Worm (Caenorhabditis elegans): Measurements from ENCODE around the gene T13C5.9.

The T13C5.9 gene

ce11 chrX:6167376-6167775, 22.7 kb upstream of the T13C5.9 start:
- TF ChIP-seq fos-1 (tag; optimal IDR thresholded peaks at IDR 0.05) (no peak), crh-2 (tag; optimal IDR thresholded peaks at IDR 0.05) (no peak), gmeb-1 (tag; optimal IDR thresholded peaks at IDR 0.05) (no peak), sma-3 (GFP tag; optimal IDR thresholded peaks at IDR 0.05) (no peak), skn-1 (tag; optimal IDR thresholded peaks at IDR 0.05) (no peak), blmp-1 (tag; optimal IDR thresholded peaks at IDR 0.05; ENCODE audit: insufficient read depth) (no peak), mdl-1 (tag; optimal IDR thresholded peaks at IDR 0.05) (no peak), mab-5 (tag; optimal IDR thresholded peaks at IDR 0.05) (no peak), R02D3.7 (tag; optimal IDR thresholded peaks at IDR 0.05) (no peak), nhr-129 (tag; optimal IDR thresholded peaks at IDR 0.05) (no peak), zag-1 (tag; optimal IDR thresholded peaks at IDR 0.05) (no peak), elt-1 (tag; optimal IDR thresholded peaks at IDR 0.05) (no peak), C34F6.9 (tag; optimal IDR thresholded peaks at IDR 0.05) (no peak), ztf-11 (tag; optimal IDR thresholded peaks at IDR 0.05) (no peak), ceh-16 (tag; optimal IDR thresholded peaks at IDR 0.05) (no peak), nhr-11 (tag; optimal IDR thresholded peaks at IDR 0.05) (no peak), egl-27 (tag; optimal IDR thresholded peaks at IDR 0.05) (no peak), Y55F3AM.14 (GFP tag; optimal IDR thresholded peaks at IDR 0.05) (no peak), nhr-6 (tag; optimal IDR thresholded peaks at IDR 0.05) (no peak)

DNA sequence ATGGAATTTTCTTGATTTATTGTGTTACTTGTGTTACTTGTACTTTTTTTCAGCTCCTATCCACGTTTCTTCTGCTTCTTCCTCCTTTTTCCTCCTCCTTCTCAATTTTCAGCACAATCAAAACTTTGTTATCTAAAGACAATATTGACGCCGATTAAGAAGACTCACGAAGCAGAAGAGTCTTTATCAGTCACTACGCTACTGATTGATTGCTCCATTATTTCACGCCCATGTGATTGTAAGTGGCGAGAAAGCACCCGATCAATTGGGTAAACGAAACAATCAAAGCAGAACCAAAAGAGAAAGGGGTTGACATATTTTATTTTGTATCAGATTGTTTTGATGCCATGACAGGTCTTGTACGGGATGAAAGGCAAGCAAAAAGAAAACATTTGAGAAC, 20.8 kb upstream of the T13C5.9 start, which contains the start of gene T25B2.2:
TSS of gene T25B2.2 (plus strand) at position 392 of the 400 bp plus-strand sequence.
- TF ChIP-seq lin-39 (tag; optimal IDR thresholded peaks at IDR 0.05) (no peak), fos-1 (tag; optimal IDR thresholded peaks at IDR 0.05) (peak; percentile 65)

DNA sequence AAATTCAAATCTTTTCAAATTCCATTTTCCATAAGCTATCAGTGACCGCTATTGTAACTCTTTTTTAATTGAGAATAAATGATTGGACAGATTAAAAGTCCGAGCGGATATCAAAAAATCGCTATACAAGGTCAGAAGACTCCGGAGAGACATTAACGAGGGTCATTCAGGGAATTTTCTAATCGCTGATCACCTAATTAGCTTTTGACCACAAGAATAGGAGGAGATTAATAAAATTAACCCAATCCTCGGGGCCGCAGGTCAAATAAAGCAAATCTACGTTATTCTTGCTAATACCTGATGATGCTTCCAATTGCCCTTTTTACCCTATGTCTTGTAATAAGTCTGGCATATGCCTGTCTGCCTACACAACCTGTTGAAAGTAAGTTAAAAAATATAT, 16.4 kb upstream of the T13C5.9 start, which contains the start of gene T25B2.1:
TSS of gene T25B2.1 (plus strand) at position 301 of the 400 bp plus-strand sequence.
- TF ChIP-seq R02D3.7 (tag; optimal IDR thresholded peaks at IDR 0.05) (no peak), mbf-1 (tag; optimal IDR thresholded peaks at IDR 0.05) (no peak), ZK546.5 (tag; optimal IDR thresholded peaks at IDR 0.05) (no peak), blmp-1 (tag; optimal IDR thresholded peaks at IDR 0.05; ENCODE audit: insufficient read depth) (no peak), gmeb-1 (tag; optimal IDR thresholded peaks at IDR 0.05) (no peak), nhr-25 (tag; optimal IDR thresholded peaks at IDR 0.05) (no peak)

ce11 chrX:6175829-6176228, 14.2 kb upstream of the T13C5.9 start, which contains the start of gene T25B2.3:
Gene T25B2.3 (plus strand): TSS chrX:6176129.
- TF ChIP-seq F13H6.1 (tag; optimal IDR thresholded peaks at IDR 0.05) (no peak), alr-1 (tag; optimal IDR thresholded peaks at IDR 0.05) (no peak), ceh-82 (tag; optimal IDR thresholded peaks at IDR 0.05) (no peak), mab-5 (tag; optimal IDR thresholded peaks at IDR 0.05) (no peak), crh-2 (tag; optimal IDR thresholded peaks at IDR 0.05) (no peak)

DNA sequence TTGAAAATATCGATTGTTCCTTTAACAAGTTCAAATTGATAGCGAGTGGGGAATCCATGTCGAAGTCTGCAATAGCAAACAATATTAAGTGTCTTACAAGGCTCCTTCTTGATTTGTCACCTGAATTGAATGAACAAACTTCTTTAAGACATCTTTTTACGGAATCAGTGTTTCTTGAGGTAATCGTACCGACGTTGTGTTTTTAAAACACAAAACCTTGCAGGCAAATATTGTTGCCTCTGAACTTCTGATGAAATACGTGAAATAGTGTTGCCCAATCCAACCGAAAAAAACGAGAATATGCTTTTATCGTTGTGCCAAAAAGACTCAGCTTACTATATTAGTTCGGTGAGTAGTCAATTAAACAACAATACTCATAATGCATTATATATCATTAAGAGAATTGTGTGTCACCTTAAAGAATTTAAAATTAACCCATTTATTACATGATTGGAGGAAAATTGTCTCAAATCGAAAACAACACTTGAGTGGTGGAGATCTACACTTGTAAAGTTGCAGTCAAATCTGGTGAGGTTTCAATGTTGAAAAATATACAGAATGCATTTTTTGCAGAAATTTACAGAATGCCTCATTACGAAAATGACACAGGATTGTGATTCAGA, 12.0 kb upstream of the T13C5.9 start, which contains the start of the genes T25B2.4 and T13C5.3:
TSS of gene T25B2.4 (plus strand) at position 301 of the 623 bp plus-strand sequence.
TSS of gene T13C5.3 (plus strand) at position 573 of the 623 bp plus-strand sequence.
- TF ChIP-seq F13H6.1 (tag; optimal IDR thresholded peaks at IDR 0.05): no peak
- TF ChIP-seq aly-2 (tag; optimal IDR thresholded peaks at IDR 0.05): no peak
- no peak for TF ChIP-seq mbf-1 (tag; optimal IDR thresholded peaks at IDR 0.05)
- TF ChIP-seq ceh-16 (tag; optimal IDR thresholded peaks at IDR 0.05): no peak
- no peak for TF ChIP-seq nhr-21 (tag; optimal IDR thresholded peaks at IDR 0.05)

DNA sequence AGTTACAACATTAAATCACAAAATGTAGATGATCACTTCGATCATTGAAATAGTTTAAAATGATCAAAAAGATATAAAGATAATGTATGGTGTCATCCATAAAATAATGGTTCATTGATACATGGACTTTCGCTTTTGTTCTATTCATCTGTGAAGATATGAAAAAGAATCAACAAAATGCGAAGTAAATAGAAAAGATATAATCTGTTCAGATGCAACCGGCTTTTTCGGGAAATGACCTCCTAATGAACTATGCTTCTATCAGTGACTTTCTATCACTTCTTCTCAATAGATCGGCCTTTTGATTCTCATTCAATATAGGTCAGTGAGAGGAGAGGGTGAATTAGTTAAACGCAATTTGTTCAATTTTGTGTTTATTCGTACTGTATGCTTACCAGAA, 11.1 kb upstream of the T13C5.9 start:
- TF ChIP-seq nhr-21 (tag; optimal IDR thresholded peaks at IDR 0.05): peak; percentile 69
- no peak for TF ChIP-seq aly-2 (tag; optimal IDR thresholded peaks at IDR 0.05)
- peak; percentile 46 for TF ChIP-seq blmp-1 (tag; optimal IDR thresholded peaks at IDR 0.05; ENCODE audit: insufficient read depth)
- no peak for TF ChIP-seq snpc-4 (tag; optimal IDR thresholded peaks at IDR 0.05)
- TF ChIP-seq zag-1 (tag; optimal IDR thresholded peaks at IDR 0.05): no peak

DNA sequence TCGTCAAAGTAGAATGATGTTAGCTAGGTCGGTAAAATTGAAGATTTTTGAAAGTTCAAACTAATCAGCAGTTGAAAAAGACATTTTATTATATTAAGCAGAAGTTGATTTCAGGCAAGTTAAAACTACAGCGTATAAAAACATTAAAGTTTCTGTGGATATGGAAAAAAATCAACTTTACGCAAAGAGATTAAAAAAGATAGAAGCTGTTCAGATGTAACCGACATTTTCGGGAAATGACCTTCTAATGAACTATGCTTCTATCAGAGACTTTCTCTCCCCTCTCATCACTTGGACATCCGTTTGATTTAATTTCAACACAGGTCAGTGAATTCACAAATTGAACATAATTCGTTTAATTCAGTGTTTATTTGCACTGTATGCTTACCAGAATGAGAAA, 9.8 kb upstream of the T13C5.9 start, which contains the start of gene T13C5.7:
TSS of gene T13C5.7 (plus strand) at position 301 of the 400 bp plus-strand sequence.
- TF ChIP-seq snpc-4 (tag; optimal IDR thresholded peaks at IDR 0.05): no peak

Data from whole organism, L2 larva.